Fruit fly (Drosophila melanogaster): ENCODE data around the gene CG12877.

The CG12877 gene

DNA sequence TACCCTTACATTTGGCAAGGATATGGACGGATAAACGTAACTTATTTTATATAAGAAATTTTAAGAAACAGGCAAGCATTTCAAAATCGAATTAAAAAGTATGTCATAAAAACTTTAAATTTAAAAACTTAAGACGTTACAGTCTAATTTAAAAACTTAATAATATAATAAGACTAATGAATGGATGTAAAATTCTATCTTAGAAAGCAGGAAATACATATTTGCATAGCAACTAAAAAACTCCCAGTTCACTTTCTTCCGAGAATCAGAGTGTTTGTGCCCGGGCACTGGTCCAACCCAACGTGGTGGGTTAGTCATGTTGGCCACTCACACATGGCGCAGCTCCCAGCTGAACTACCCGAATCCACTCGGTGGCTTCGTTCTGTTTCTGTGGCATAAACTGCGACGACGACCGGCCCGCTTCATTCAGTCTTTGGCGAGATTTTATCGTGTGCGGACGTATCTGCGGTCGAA is 21.3 kb upstream of the CG12877 start, which contains the start of gene CG12880 (continued):
- TF ChIP-seq chinmo (GFP tag; IDR thresholded peaks at IDR 0.05; ENCODE audit: partially characterized antibody) = no peak
- no peak for TF ChIP-seq grn (GFP tag; optimal IDR thresholded peaks at IDR 0.05)
- no peak for TF ChIP-seq CG12659 (GFP tag; optimal IDR thresholded peaks at IDR 0.05)
- TF ChIP-seq CG7556 (GFP tag; optimal IDR thresholded peaks at IDR 0.05) = peak; percentile 20
- no peak for TF ChIP-seq ttk (GFP tag; IDR thresholded peaks at IDR 0.05)
- TF ChIP-seq Sox100B (GFP tag; optimal IDR thresholded peaks at IDR 0.05) = no peak

DNA sequence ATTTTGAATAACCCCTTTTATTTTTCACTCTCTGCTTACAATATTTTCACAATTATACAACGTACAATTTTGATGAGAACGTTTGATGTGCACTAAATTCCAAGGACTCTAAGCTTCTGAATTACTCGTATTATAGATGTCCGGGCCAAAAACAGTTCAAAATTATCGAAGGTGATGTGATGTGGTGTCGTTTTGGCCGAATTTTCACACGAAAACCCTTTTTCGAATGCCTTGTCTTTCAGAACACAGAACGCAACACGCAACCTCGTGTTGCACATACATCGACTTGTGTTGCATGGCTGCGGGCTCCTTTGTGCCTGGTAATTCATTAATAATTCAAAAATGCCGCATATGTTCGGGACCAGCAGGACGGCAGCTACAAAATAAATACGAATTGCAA is 18.9 kb upstream of the CG12877 start, which contains the start of gene CG31055:
Gene CG31055, minus strand, starts transcription at position 101 of the 400 bp plus-strand sequence.
- TF ChIP-seq unpg (GFP tag; optimal IDR thresholded peaks at IDR 0.05) = no peak
- no peak for TF ChIP-seq CG13287 (GFP tag; IDR thresholded peaks at IDR 0.05; ENCODE audit: partially characterized antibody)
- TF ChIP-seq gem (tag; optimal IDR thresholded peaks at IDR 0.05) = no peak
- no peak for TF ChIP-seq CG5180 (GFP tag; optimal IDR thresholded peaks at IDR 0.05)
- no peak for TF ChIP-seq nerfin-1 (tag; optimal IDR thresholded peaks at IDR 0.05)
- no peak for TF ChIP-seq crc (GFP tag; optimal IDR thresholded peaks at IDR 0.05)
- no peak for TF ChIP-seq Atf6 (GFP tag; IDR thresholded peaks at IDR 0.05)
- no peak for TF ChIP-seq CG7556 (GFP tag; optimal IDR thresholded peaks at IDR 0.05)
- TF ChIP-seq grn (GFP tag; optimal IDR thresholded peaks at IDR 0.05) = no peak
- TF ChIP-seq Aef1 (GFP tag; IDR thresholded peaks at IDR 0.05) = no peak
- TF ChIP-seq CG15011 (GFP tag; optimal IDR thresholded peaks at IDR 0.05) = no peak
- no peak for TF ChIP-seq Ets97D (GFP tag; optimal IDR thresholded peaks at IDR 0.05)
- no peak for TF ChIP-seq pros (GFP tag; optimal IDR thresholded peaks at IDR 0.05)
- no peak for TF ChIP-seq sisA (GFP tag; IDR thresholded peaks at IDR 0.05)
- TF ChIP-seq ERR (GFP tag; optimal IDR thresholded peaks at IDR 0.05) = no peak
- no peak for TF ChIP-seq chif (GFP tag; optimal IDR thresholded peaks at IDR 0.05)
- TF ChIP-seq ab (GFP tag; optimal IDR thresholded peaks at IDR 0.05) = no peak

DNA sequence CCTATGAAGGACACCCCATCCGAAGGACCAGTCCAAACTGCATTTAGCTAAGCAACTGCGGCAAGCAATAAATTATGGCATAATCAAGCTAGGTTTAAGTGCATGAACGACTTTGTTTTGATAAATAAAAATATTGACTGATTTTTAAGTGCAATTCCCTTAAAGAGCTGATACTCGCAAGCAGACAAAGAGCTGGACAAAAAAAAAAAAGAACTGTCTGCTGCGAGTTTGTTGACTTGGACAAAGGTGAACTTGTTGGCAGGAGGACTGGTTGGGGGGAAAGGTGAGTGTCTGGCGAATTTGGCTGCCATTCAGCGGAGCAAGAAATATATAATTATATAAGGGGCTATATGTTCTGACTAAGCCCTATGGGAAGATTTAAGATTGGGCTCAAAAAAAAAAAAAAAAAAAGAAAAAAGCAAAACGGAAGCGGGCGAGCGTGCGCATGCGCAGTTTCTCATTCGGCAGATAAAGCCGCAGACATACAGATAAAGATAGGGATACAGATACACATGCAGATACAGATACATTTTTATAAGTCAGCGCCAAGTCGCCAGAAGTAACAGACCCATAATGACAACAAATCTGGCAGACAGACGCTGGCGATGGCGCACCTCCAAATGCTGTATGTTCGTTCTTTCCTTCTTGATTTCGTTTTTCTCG is 14.1 kb upstream of the CG12877 start:
- TF ChIP-seq exex (tag; optimal IDR thresholded peaks at IDR 0.05) (no peak), sens (GFP tag) (no peak), CG10462 (GFP tag; optimal IDR thresholded peaks at IDR 0.05) (no peak), B-H1 (GFP tag; IDR thresholded peaks at IDR 0.05) (no peak), CG6791 (GFP tag; IDR thresholded peaks at IDR 0.05; ENCODE audit: partially characterized antibody) (no peak), Dip2 (GFP tag; IDR thresholded peaks at IDR 0.05) (no peak), CG9437 (GFP tag; optimal IDR thresholded peaks at IDR 0.05) (no peak), CG10543 (GFP tag; optimal IDR thresholded peaks at IDR 0.05) (no peak), BEAF-32 (GFP tag; optimal IDR thresholded peaks at IDR 0.05) (no peak), CG15696 (tag; optimal IDR thresholded peaks at IDR 0.05) (no peak), oc (tag; optimal IDR thresholded peaks at IDR 0.05) (no peak), CG17568 (GFP tag; optimal IDR thresholded peaks at IDR 0.05) (no peak)

DNA sequence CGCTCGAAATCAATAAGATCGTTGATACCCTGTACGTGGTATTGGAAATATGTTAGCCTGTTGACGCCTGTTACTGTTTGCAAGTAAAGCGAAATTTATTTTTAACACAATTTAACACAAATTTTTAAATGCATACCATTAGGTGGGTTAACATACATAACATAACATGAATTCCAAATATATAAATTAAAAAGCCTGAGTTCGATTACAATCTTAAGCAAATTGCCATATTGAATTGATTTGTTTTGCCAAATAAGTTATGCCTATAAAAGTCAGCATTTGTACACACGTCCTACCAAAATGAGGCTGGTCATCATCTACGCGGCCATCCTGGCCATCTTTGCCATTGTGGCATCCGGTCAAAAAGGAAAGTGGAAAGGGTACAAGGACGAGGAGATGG is 12.9 kb upstream of the CG12877 start, which contains the start of gene CG43319:
Gene CG43319, plus strand, starts transcription at position 301 of the 400 bp plus-strand sequence.
- no peak for TF ChIP-seq CG18619 (GFP tag; optimal IDR thresholded peaks at IDR 0.05)
- TF ChIP-seq crol (GFP tag; IDR thresholded peaks at IDR 0.05) = no peak
- no peak for TF ChIP-seq Ets97D (GFP tag; optimal IDR thresholded peaks at IDR 0.05)
- no peak for TF ChIP-seq HLH3B (GFP tag; IDR thresholded peaks at IDR 0.05)
- no peak for TF ChIP-seq CG12155 (GFP tag; optimal IDR thresholded peaks at IDR 0.05)
- TF ChIP-seq vfl (GFP tag; optimal IDR thresholded peaks at IDR 0.05) = no peak
- TF ChIP-seq sens (GFP tag) = no peak
- TF ChIP-seq CG6175 (GFP tag; IDR thresholded peaks at IDR 0.05) = no peak
- no peak for TF ChIP-seq CG34422 (GFP tag; IDR thresholded peaks at IDR 0.05)
- no peak for TF ChIP-seq sim (GFP tag; IDR thresholded peaks at IDR 0.05)
- TF ChIP-seq Elba2 (GFP tag; optimal IDR thresholded peaks at IDR 0.05) = no peak

All from whole organism, embryonic.